Worm (Caenorhabditis elegans) whole organism, mixed stage, embryonic: ENCODE data around the gene F14F3.4.

Source experiments
- elt-1 ChIP-seq: sonication (generic microtip); optimal IDR thresholded peaks from 2 replicates; lab custom pipeline; 2017; ENCODE audit warnings: missing genetic modification characterization, mild to moderate bottlenecking, missing compliant biosample characterization, antibody characterized with exemption, moderate library complexity, borderline replicate concordance; ENCODE audit not compliant: insufficient read depth
- mab-5 ChIP-seq: fragments of 150-350 bp; optimal IDR thresholded peaks from 2 replicates; lab custom pipeline; 2014; ENCODE audit warnings: missing biosample characterization, missing genetic modification characterization
- mep-1 ChIP-seq: fragments of 150-350 bp; optimal IDR thresholded peaks from 2 replicates; lab custom pipeline; 2017; ENCODE audit warnings: missing biosample characterization, missing genetic modification reagents, missing genetic modification characterization, inconsistent platforms
- nhr-12 ChIP-seq: fragments of 150-350 bp; optimal IDR thresholded peaks from 2 replicates; lab custom pipeline; 2014; ENCODE audit warnings: missing biosample characterization, missing genetic modification characterization
- unc-39 ChIP-seq: fragments of 150-350 bp; optimal IDR thresholded peaks from 2 replicates; lab custom pipeline; 2014; ENCODE audit warnings: missing biosample characterization, missing genetic modification characterization
- unc-62 ChIP-seq: fragments of 150-350 bp; optimal IDR thresholded peaks from 2 replicates; lab custom pipeline; 2014; ENCODE audit warnings: missing biosample characterization, missing genetic modification reagents, missing genetic modification characterization

- TF ChIP-seq nhr-12 (tag; lab: Kevin White, UChicago) (no peak), elt-1 (tag; lab: Kevin White, UChicago) (no peak), unc-39 (tag; lab: Kevin White, UChicago) (no peak), mep-1 (tag; lab: Kevin White, UChicago) (no peak), unc-62 (GFP tag; lab: Kevin White, UChicago) (no peak), mab-5 (tag; lab: Kevin White, UChicago) (no peak)
Observed at ce11 chrX:10488763-10489162, 32.5 kb downstream of the F14F3.4 start, which contains the start of gene C33D3.4.
